Fruit fly (Drosophila melanogaster) whole organism, adult: ENCODE data around the gene HisRS.
A peak's percentile ranks its signal among the peaks of the same experiment; 100 is the strongest.

ENCODE experiments used
- CG11617 ChIP-seq: fragments of 200-800 bp; sonication (Bioruptor generic); optimal IDR thresholded peaks from 2 replicates; lab custom pipeline; 2017; ENCODE audit warnings: mild to moderate bottlenecking, missing biosample characterization, missing genetic modification reagents, missing genetic modification characterization
- CG12768 ChIP-seq: fragments of 200-800 bp; sonication (Bioruptor generic); optimal IDR thresholded peaks from 2 replicates; lab custom pipeline; 2017; ENCODE audit warnings: missing biosample characterization, missing genetic modification characterization, mild to moderate bottlenecking, moderate library complexity, missing genetic modification reagents
- CG14711 ChIP-seq: fragments of 200-800 bp; sonication (Bioruptor generic); optimal IDR thresholded peaks from 2 replicates; lab custom pipeline; 2018; ENCODE audit warnings: missing biosample characterization, mild to moderate bottlenecking, missing genetic modification characterization, moderate library complexity
- CG1620 ChIP-seq: fragments of 200-800 bp; sonication (Bioruptor generic); optimal IDR thresholded peaks from 2 replicates; lab custom pipeline; 2016; ENCODE audit warnings: missing biosample characterization, missing genetic modification characterization
- CG33017 ChIP-seq: fragments of 200-800 bp; sonication (Bioruptor generic); optimal IDR thresholded peaks from 2 replicates; lab custom pipeline; 2018; ENCODE audit warnings: missing biosample characterization, mild to moderate bottlenecking, missing genetic modification characterization, moderate library complexity
- CG5204 ChIP-seq: fragments of 200-800 bp; sonication (Bioruptor generic); optimal IDR thresholded peaks from 2 replicates; lab custom pipeline; 2016; ENCODE audit warnings: missing biosample characterization, missing genetic modification characterization
- CG7045 ChIP-seq: fragments of 200-800 bp; sonication (Bioruptor generic); optimal IDR thresholded peaks from 2 replicates; lab custom pipeline; 2017; ENCODE audit warnings: missing biosample characterization, mild to moderate bottlenecking, missing genetic modification characterization
- CG7101 ChIP-seq: fragments of 200-800 bp; sonication (Bioruptor generic); optimal IDR thresholded peaks from 2 replicates; lab custom pipeline; 2018; ENCODE audit warnings: missing biosample characterization, mild to moderate bottlenecking, missing genetic modification characterization, moderate library complexity
- Clk ChIP-seq: fragments of 200-800 bp; sonication (Bioruptor generic); optimal IDR thresholded peaks from 2 replicates; lab custom pipeline; 2017; ENCODE audit warnings: missing biosample characterization, missing genetic modification characterization
- Crg-1 ChIP-seq: fragments of 200-800 bp; sonication (Bioruptor generic); optimal IDR thresholded peaks from 2 replicates; lab custom pipeline; 2016; ENCODE audit warnings: missing biosample characterization, missing genetic modification characterization
- Hr96 ChIP-seq: fragments of 200-800 bp; sonication (Bioruptor generic); optimal IDR thresholded peaks from 2 replicates; lab custom pipeline; 2016; ENCODE audit warnings: missing biosample characterization, missing genetic modification characterization
- Mnt ChIP-seq: fragments of 200-800 bp; sonication (Bioruptor generic); optimal IDR thresholded peaks from 2 replicates; lab custom pipeline; 2016; ENCODE audit warnings: missing biosample characterization, mild to moderate bottlenecking, missing genetic modification characterization
- bab1 ChIP-seq: fragments of 200-800 bp; sonication (Bioruptor generic); optimal IDR thresholded peaks from 3 replicates; lab custom pipeline; 2019; ENCODE audit warnings: missing biosample characterization, mild to moderate bottlenecking, missing genetic modification characterization, moderate library complexity
- cic ChIP-seq: fragments of 200-800 bp; sonication (Bioruptor generic); optimal IDR thresholded peaks from 2 replicates; lab custom pipeline; 2017; ENCODE audit warnings: missing biosample characterization, mild to moderate bottlenecking, missing genetic modification characterization, moderate library complexity
- cnc ChIP-seq, 2 experiments: fragments of >200 bp; optimal IDR thresholded peaks; 2 replicates each; lab custom pipeline; 2017
- kay ChIP-seq: fragments of 200-800 bp; sonication (Bioruptor generic); peaks from one replicate; lab custom pipeline; 2016; ENCODE audit warnings: missing biosample characterization, missing genetic modification characterization, borderline replicate concordance
- ovo ChIP-seq: fragments of 200-800 bp; sonication (Bioruptor generic); optimal IDR thresholded peaks from 2 replicates; lab custom pipeline; 2016; ENCODE audit warnings: missing biosample characterization, missing genetic modification characterization
- pad ChIP-seq: fragments of 200-800 bp; sonication (Bioruptor generic); optimal IDR thresholded peaks from 3 replicates; lab custom pipeline; 2017; ENCODE audit warnings: missing biosample characterization, missing genetic modification characterization, mild to moderate bottlenecking, moderate library complexity, missing genetic modification reagents
- tj ChIP-seq: fragments of 200-800 bp; sonication (Bioruptor generic); optimal IDR thresholded peaks from 3 replicates; lab custom pipeline; 2017; ENCODE audit warnings: missing biosample characterization, mild to moderate bottlenecking, missing genetic modification characterization, moderate library complexity
- toe ChIP-seq: fragments of 200-800 bp; sonication (Bioruptor generic); optimal IDR thresholded peaks from 2 replicates; lab custom pipeline; 2016; ENCODE audit warnings: missing biosample characterization, missing genetic modification characterization

Gene HisRS

DNA sequence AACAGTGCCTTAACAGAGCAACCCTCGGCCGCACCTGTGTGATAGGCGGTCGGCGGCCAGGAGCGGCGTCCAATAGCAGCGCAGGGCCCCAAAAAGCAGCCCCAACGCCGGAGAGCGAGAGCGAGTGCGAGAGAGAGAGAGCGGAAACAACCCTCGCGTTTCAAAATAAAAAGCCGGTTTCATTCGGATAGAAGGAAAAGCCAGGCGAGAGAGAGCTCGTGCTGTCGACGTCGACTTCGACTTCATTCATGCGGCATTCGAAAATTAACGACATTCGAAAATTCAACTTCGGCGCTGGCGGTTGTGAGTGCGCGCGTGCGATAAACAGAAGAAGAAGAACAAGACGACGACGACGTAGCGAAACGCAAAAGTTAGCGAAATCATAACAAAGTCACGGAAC, 19.2 kb downstream of the HisRS start:
- TF ChIP-seq tj (GFP tag; lab: Kevin White, UChicago) = peak; percentile 23
- TF ChIP-seq cic = peak; percentile 18
- TF ChIP-seq CG14711 = no peak
- TF ChIP-seq bab1 = peak; percentile 19

DNA sequence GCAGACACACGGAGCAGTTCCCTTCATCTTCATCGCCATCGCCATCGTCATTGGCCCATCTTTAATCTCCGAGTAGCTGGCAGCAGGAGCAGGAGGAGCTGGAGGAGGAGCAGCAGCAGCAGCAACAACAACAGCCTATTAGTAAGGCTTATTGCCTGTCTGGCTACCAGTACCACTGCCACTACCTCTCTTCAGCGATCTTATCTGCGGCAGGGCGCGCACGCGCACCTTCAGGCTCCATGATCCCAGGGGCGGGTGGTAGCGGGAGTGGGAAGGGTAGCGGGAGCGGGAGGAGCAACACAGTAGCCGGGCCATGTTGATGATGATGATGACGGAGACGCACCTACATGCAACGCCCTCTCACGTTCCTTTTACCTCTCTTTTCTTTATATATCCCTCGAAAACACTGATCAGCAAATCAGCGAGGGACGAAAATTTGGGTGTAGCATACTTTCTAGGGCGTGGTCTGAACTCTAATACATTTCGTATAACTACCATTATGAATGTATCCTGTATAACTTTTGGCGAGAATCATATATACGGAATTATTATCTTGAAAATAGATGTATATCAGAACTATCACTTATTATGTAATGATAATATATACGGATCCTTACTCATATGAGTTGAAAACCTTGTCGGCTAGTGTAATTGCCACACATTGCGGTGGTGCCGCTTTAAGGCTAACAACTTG, 22.0 kb downstream of the HisRS start:
- TF ChIP-seq tj (GFP tag; lab: Kevin White, UChicago) = no peak
- no peak for TF ChIP-seq cic
- TF ChIP-seq Mnt (GFP tag; lab: Kevin White, UChicago) = no peak
- no peak for TF ChIP-seq pad (GFP tag; lab: Kevin White, UChicago)
- no peak for TF ChIP-seq bab1
- TF ChIP-seq cnc (optimal IDR thresholded peaks at IDR 0.05; lab: Kevin White, UChicago) = no peak

DNA sequence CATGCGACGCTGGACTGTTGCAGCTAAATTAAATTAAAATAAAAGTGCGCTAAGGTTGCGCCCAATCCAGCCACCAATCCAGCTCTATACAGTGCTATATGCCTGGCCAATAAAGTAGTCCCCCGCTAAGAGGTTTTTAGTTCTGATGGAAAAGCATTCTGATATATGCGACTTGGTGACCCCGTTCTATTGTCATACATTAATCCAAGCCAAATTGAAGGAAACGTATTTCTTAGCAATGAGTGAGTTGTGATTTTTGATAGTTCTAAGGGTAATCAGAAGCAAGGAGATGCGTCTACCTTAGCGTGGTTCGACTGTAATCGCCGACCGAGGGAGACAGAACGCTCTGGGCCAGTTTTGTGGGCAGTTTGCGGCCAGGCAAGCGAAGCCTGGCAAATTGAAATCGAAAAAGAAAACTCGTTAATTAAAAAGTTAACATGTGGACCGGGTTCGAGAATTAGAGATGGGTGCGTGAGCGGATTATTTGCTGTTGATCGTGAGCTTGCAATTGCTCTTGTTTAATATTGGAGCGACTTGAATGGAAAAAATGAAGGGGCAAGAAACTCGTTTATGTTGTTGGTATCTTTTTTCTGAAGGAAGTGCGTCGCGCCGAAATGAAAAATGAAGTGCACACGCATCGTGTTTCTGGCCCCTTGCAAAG, 23.1 kb downstream of the HisRS start:
- no peak for TF ChIP-seq CG7101
- no peak for TF ChIP-seq CG1620 (GFP tag; lab: Kevin White, UChicago)
- TF ChIP-seq toe = no peak
- no peak for TF ChIP-seq kay
- no peak for TF ChIP-seq bab1
- TF ChIP-seq CG5204 (GFP tag; lab: Kevin White, UChicago) = no peak
- no peak for TF ChIP-seq Mnt (GFP tag; lab: Kevin White, UChicago)
- TF ChIP-seq CG7045 = no peak
- no peak for TF ChIP-seq CG14711

DNA sequence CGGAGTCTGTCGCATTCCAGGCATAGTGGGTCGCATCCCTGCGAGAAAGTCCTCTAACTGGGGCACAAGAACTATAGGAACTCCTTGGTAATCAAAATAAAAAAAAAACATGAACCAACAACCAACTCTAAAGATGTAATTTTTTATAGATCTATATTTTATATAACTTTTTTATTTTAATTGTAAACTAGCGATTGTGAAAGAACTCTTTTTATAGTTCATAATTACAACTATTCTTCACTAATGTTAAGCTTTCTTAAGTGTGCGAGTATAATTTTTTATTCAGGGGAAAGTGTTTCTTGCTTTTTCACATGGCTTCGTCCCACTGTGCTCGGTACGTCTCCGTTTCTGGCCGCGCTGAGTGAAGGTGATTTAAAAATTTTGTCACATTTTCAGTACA, 25.0 kb downstream of the HisRS start:
- TF ChIP-seq tj (GFP tag; lab: Kevin White, UChicago) = no peak
- no peak for TF ChIP-seq pad (GFP tag; lab: Kevin White, UChicago)
- no peak for TF ChIP-seq ovo (GFP tag; lab: Kevin White, UChicago)
- no peak for TF ChIP-seq Crg-1 (GFP tag; lab: Kevin White, UChicago)
- no peak for TF ChIP-seq kay
- no peak for TF ChIP-seq CG1620 (GFP tag; lab: Kevin White, UChicago)
- no peak for TF ChIP-seq CG7045
- TF ChIP-seq CG14711 = no peak
- no peak for TF ChIP-seq Mnt (GFP tag; lab: Kevin White, UChicago)
- no peak for TF ChIP-seq cic
- no peak for TF ChIP-seq CG33017

DNA sequence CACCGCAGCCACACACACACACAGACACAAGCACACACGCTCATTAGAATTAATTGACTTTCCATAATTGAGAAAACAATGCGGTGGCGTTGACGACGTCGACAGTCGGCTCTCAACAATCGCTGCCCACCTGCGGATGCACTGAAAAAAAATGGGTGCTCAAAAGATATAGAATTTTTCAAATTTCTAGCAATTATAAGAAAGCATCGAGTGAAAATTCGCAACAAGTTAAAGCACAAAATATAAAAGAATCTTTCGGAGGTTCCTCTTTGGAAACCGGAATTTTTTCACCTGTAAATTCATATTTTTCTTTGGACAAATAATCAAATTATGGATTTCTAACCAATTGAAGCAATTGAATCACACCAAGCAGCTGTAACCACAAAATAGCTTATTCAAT, 26.7 kb downstream of the HisRS start:
- no peak for TF ChIP-seq Mnt (GFP tag; lab: Kevin White, UChicago)
- no peak for TF ChIP-seq kay
- no peak for TF ChIP-seq Clk (GFP tag; lab: Kevin White, UChicago)
- no peak for TF ChIP-seq Hr96 (GFP tag; lab: Kevin White, UChicago)
- TF ChIP-seq CG1620 (GFP tag; lab: Kevin White, UChicago) = no peak
- no peak for TF ChIP-seq ovo (GFP tag; lab: Kevin White, UChicago)
- TF ChIP-seq CG33017 = no peak
- no peak for TF ChIP-seq CG7045
- TF ChIP-seq cic = no peak
- TF ChIP-seq CG11617 = no peak
- TF ChIP-seq CG12768 (GFP tag; lab: Kevin White, UChicago) = no peak
- no peak for TF ChIP-seq toe
- TF ChIP-seq bab1 = no peak
- no peak for TF ChIP-seq pad (GFP tag; lab: Kevin White, UChicago)
- TF ChIP-seq CG5204 (GFP tag; lab: Kevin White, UChicago) = no peak
- no peak for TF ChIP-seq cnc (optimal IDR thresholded peaks at IDR 0.05; lab: Kevin White, UChicago)
- no peak for TF ChIP-seq tj (GFP tag; lab: Kevin White, UChicago)

DNA sequence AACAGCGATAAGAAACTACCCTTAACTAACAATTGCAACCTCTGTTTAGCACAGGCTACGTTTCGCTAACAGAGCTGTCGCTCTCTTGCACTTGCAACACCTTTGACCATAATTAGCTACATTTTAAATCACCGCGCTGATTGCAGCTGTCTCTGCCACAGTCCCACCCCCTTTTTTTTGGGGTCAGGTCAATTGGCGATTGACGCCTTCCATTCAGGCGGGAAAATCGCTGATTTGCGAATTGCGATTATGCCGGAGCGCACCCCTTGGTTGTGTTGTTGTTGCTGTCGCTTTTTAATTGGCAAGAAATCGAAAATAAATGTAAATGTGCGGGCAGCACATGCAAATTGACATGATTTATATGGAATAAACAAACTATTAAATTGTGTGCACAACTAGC, 28.1 kb downstream of the HisRS start:
- TF ChIP-seq cic = peak; percentile 31
- TF ChIP-seq cnc (optimal IDR thresholded peaks at IDR 0.05; lab: Kevin White, UChicago) = no peak
- no peak for TF ChIP-seq CG12768 (GFP tag; lab: Kevin White, UChicago)
- no peak for TF ChIP-seq CG14711
- no peak for TF ChIP-seq Mnt (GFP tag; lab: Kevin White, UChicago)
- TF ChIP-seq tj (GFP tag; lab: Kevin White, UChicago) = peak; percentile 65

DNA sequence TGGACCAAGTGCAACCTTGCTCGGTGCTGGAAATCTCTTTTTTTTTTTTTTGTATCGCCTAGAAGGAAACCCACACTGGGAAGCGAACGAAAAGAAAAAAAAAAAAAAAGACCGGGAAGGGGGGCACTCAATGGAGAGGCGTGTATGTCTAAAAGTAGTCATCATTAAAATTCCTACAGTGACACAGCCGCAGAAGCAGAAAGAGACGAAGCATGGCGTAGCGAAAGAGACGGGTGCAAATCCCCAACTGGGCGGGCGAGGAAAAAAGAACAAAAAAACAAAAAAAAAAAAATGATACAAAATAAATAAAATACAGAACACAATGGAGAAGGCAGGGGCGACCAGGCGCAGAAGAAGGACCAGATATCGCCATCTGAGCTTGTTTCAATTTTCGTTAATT, 29.5 kb downstream of the HisRS start:
- TF ChIP-seq CG11617 = no peak
- TF ChIP-seq Clk (GFP tag; lab: Kevin White, UChicago) = no peak
- TF ChIP-seq cnc (optimal IDR thresholded peaks at IDR 0.05; lab: Kevin White, UChicago) = no peak
- no peak for TF ChIP-seq CG12768 (GFP tag; lab: Kevin White, UChicago)
- no peak for TF ChIP-seq Mnt (GFP tag; lab: Kevin White, UChicago)
- no peak for TF ChIP-seq Hr96 (GFP tag; lab: Kevin White, UChicago)
- no peak for TF ChIP-seq tj (GFP tag; lab: Kevin White, UChicago)
- no peak for TF ChIP-seq ovo (GFP tag; lab: Kevin White, UChicago)
- TF ChIP-seq pad (GFP tag; lab: Kevin White, UChicago) = no peak
- TF ChIP-seq Crg-1 (GFP tag; lab: Kevin White, UChicago) = no peak
- TF ChIP-seq CG33017 = no peak
- TF ChIP-seq bab1 = no peak
- TF ChIP-seq CG1620 (GFP tag; lab: Kevin White, UChicago) = no peak
- TF ChIP-seq CG14711 = no peak
- no peak for TF ChIP-seq CG5204 (GFP tag; lab: Kevin White, UChicago)
- no peak for TF ChIP-seq toe
- TF ChIP-seq CG7045 = no peak
